Worm (Caenorhabditis elegans) whole organism, young adult: ENCODE data around the gene gldi-5.
A peak's percentile ranks its signal among the peaks of the same experiment; 100 is the strongest.

Experiments
- B0035.1 ChIP-seq: sonication (generic microtip); optimal IDR thresholded peaks from 2 replicates; lab custom pipeline; 2016; ENCODE audit warnings: missing genetic modification characterization, mild to moderate bottlenecking, missing compliant biosample characterization, missing genotype, missing genetic modification reagents
- F22D6.2 ChIP-seq: sonication (generic microtip); optimal IDR thresholded peaks from 2 replicates; lab custom pipeline; 2016; ENCODE audit warnings: mild to moderate bottlenecking, missing genetic modification characterization, missing compliant biosample characterization
- F39B2.1 ChIP-seq: fragments of 200-800 bp; sonication (Bioruptor generic); IDR thresholded peaks from 2 replicates; pipeline ENCODE4 v1.3.6; 2022; ENCODE audit warnings: missing genetic modification reagents, missing genetic modification characterization, missing compliant biosample characterization
- F49E8.2 ChIP-seq: sonication (generic microtip); optimal IDR thresholded peaks from 3 replicates; lab custom pipeline; 2017; ENCODE audit warnings: missing genetic modification characterization, mild to moderate bottlenecking, missing compliant biosample characterization, antibody characterized with exemption, moderate library complexity; ENCODE audit not compliant: insufficient read depth
- F57A8.1 ChIP-seq: fragments of 200-800 bp; sonication (Bioruptor generic); optimal IDR thresholded peaks from 2 replicates; lab custom pipeline; 2018; ENCODE audit warnings: mild to moderate bottlenecking, missing genetic modification characterization, moderate library complexity, missing compliant biosample characterization
- K11D2.4 ChIP-seq: fragments of 200-800 bp; sonication (Bioruptor generic); IDR thresholded peaks from 2 replicates; pipeline ENCODE4 v1.3.6; 2022; ENCODE audit warnings: missing genetic modification reagents, missing genetic modification characterization, missing compliant biosample characterization
- Y53F4B.3 ChIP-seq: fragments of 200-800 bp; sonication (Bioruptor generic); IDR thresholded peaks from 2 replicates; pipeline ENCODE4 v1.3.6; 2022; ENCODE audit warnings: missing genetic modification reagents, missing genetic modification characterization, missing compliant biosample characterization
- Y79H2A.3 ChIP-seq: fragments of 200-800 bp; sonication (Bioruptor generic); conservative IDR thresholded peaks from 2 replicates; pipeline ENCODE4 v1.3.6; 2022; ENCODE audit warnings: missing genetic modification reagents, missing genetic modification characterization, missing compliant biosample characterization
- aptf-2 ChIP-seq: fragments of 200-800 bp; sonication (Bioruptor generic); conservative IDR thresholded peaks from 2 replicates; pipeline ENCODE4 v1.3.6; 2022; ENCODE audit warnings: missing genetic modification reagents, missing genetic modification characterization, missing compliant biosample characterization
- atf-7 ChIP-seq: sonication (generic microtip); optimal IDR thresholded peaks from 2 replicates; lab custom pipeline; 2017; ENCODE audit warnings: mild to moderate bottlenecking, missing genetic modification characterization, missing compliant biosample characterization
- attf-3 ChIP-seq: fragments of 200-800 bp; sonication (Bioruptor generic); conservative IDR thresholded peaks from 2 replicates; pipeline ENCODE4 v1.3.6; 2022; ENCODE audit warnings: missing genetic modification reagents, missing genetic modification characterization, missing compliant biosample characterization
- attf-5 ChIP-seq: fragments of 200-800 bp; sonication (Bioruptor generic); optimal IDR thresholded peaks from 2 replicates; lab custom pipeline; 2018; ENCODE audit warnings: mild to moderate bottlenecking, missing genetic modification characterization, missing compliant biosample characterization
- attf-6 ChIP-seq: fragments of 200-800 bp; sonication (Bioruptor generic); IDR thresholded peaks from 2 replicates; pipeline ENCODE4 v1.3.6; 2022; ENCODE audit warnings: missing genetic modification reagents, missing genetic modification characterization, missing compliant biosample characterization
- ceh-100 ChIP-seq: fragments of 200-800 bp; sonication (Bioruptor generic); IDR thresholded peaks from 2 replicates; pipeline ENCODE4 v1.3.6; 2022; ENCODE audit warnings: missing genetic modification reagents, missing genetic modification characterization, missing compliant biosample characterization
- ceh-27 ChIP-seq: fragments of 200-800 bp; sonication (Bioruptor generic); optimal IDR thresholded peaks from 2 replicates; lab custom pipeline; 2018; ENCODE audit warnings: mild to moderate bottlenecking, missing genetic modification characterization, moderate library complexity, missing compliant biosample characterization
- ceh-40 ChIP-seq: fragments of 200-800 bp; sonication (Bioruptor generic); IDR thresholded peaks from 2 replicates; pipeline ENCODE4 v1.3.6; 2022; ENCODE audit warnings: missing genetic modification characterization, missing compliant biosample characterization
- ceh-58 ChIP-seq: fragments of 200-800 bp; sonication (Bioruptor generic); IDR thresholded peaks from 2 replicates; pipeline ENCODE4 v1.3.6; 2022; ENCODE audit warnings: missing genetic modification characterization, missing compliant biosample characterization
- ceh-91 ChIP-seq: fragments of 200-800 bp; sonication (Bioruptor generic); IDR thresholded peaks from 2 replicates; pipeline ENCODE4 v1.3.6; 2022; ENCODE audit warnings: missing genetic modification reagents, missing genetic modification characterization, missing compliant biosample characterization
- die-1 ChIP-seq: sonication (generic microtip); optimal IDR thresholded peaks from 2 replicates; lab custom pipeline; 2016; ENCODE audit warnings: missing genotype, mild to moderate bottlenecking, missing genetic modification characterization, missing compliant biosample characterization
- egl-44 ChIP-seq: fragments of 200-800 bp; sonication (Bioruptor generic); IDR thresholded peaks from 2 replicates; pipeline ENCODE4 v1.3.6; 2022; ENCODE audit warnings: missing genetic modification reagents, missing genetic modification characterization, missing compliant biosample characterization
- ets-4 ChIP-seq: fragments of 200-800 bp; sonication (Bioruptor generic); optimal IDR thresholded peaks from 2 replicates; lab custom pipeline; 2018; ENCODE audit warnings: mild to moderate bottlenecking, missing genetic modification characterization, missing compliant biosample characterization
- gei-17 ChIP-seq: fragments of 200-800 bp; sonication (Bioruptor generic); optimal IDR thresholded peaks from 2 replicates; lab custom pipeline; 2018; ENCODE audit warnings: mild to moderate bottlenecking, missing genetic modification characterization, missing compliant biosample characterization
- him-1 ChIP-seq: sonication (generic microtip); optimal IDR thresholded peaks from 2 replicates; lab custom pipeline; 2016; ENCODE audit warnings: missing genotype, missing genetic modification reagents, missing genetic modification characterization, missing compliant biosample characterization
- hlh-12 ChIP-seq: sonication (generic microtip); optimal IDR thresholded peaks from 2 replicates; lab custom pipeline; 2016; ENCODE audit warnings: missing genetic modification characterization, missing compliant biosample characterization
- hlh-26 ChIP-seq: fragments of 200-800 bp; sonication (Bioruptor generic); conservative IDR thresholded peaks from 2 replicates; pipeline ENCODE4 v1.3.6; 2022; ENCODE audit warnings: missing genetic modification reagents, missing genetic modification characterization, missing compliant biosample characterization
- hmg-1.2 ChIP-seq: fragments of 200-800 bp; sonication (Bioruptor generic); IDR thresholded peaks from 2 replicates; pipeline ENCODE4 v1.3.6; 2022; ENCODE audit warnings: missing genetic modification reagents, missing genetic modification characterization, missing compliant biosample characterization
- lag-1 ChIP-seq: fragments of 200-800 bp; sonication (Bioruptor generic); IDR thresholded peaks from 2 replicates; pipeline ENCODE4 v1.3.6; 2022; ENCODE audit warnings: missing genetic modification reagents, missing genetic modification characterization, missing compliant biosample characterization
- let-607 ChIP-seq, 2 experiments: fragments of 200-800 bp in 1 of 2; sonication (Bioruptor generic) in 1 of 2; sonication (generic microtip) in 1 of 2; optimal IDR thresholded peaks; 2 replicates each; lab custom pipeline; 2016 to 2018; ENCODE audit warnings: mild to moderate bottlenecking in 2 of 2, missing compliant biosample characterization in 2 of 2, missing genetic modification characterization in 2 of 2, moderate library complexity in 2 of 2, missing genotype in 1 of 2
- lin-35 ChIP-seq, 3 experiments: fragments of 150-350 bp in 2 of 3; sonication (generic microtip) in 1 of 3; optimal IDR thresholded peaks; 2 replicates each; lab custom pipeline; 2014 to 2018; ENCODE audit warnings: missing biosample characterization in 3 of 3, missing genetic modification characterization in 3 of 3, missing genetic modification reagents in 3 of 3
- lin-40 ChIP-seq: sonication (generic microtip); optimal IDR thresholded peaks from 2 replicates; lab custom pipeline; 2016; ENCODE audit warnings: missing genetic modification characterization, mild to moderate bottlenecking, missing compliant biosample characterization, missing genotype, missing genetic modification reagents
- lsl-1 ChIP-seq: fragments of 200-800 bp; sonication (Bioruptor generic); optimal IDR thresholded peaks from 2 replicates; lab custom pipeline; 2018; ENCODE audit warnings: mild to moderate bottlenecking, missing genetic modification characterization, moderate library complexity, missing compliant biosample characterization
- lsy-27 ChIP-seq: sonication (generic microtip); optimal IDR thresholded peaks from 2 replicates; lab custom pipeline; 2017; ENCODE audit warnings: missing genetic modification characterization, mild to moderate bottlenecking, missing compliant biosample characterization, antibody characterized with exemption, missing genotype, borderline replicate concordance; ENCODE audit not compliant: insufficient read depth
- mel-28 ChIP-seq: sonication (generic microtip); optimal IDR thresholded peaks from 2 replicates; lab custom pipeline; 2016; ENCODE audit warnings: borderline replicate concordance, mild to moderate bottlenecking, missing genetic modification characterization, missing compliant biosample characterization
- mxl-1 ChIP-seq: sonication (generic microtip); optimal IDR thresholded peaks from 2 replicates; lab custom pipeline; 2016; ENCODE audit warnings: missing genetic modification characterization, missing compliant biosample characterization
- nfyb-1 ChIP-seq: fragments of 200-800 bp; sonication (Bioruptor generic); IDR thresholded peaks from 2 replicates; pipeline ENCODE4 v1.3.6; 2022; ENCODE audit warnings: missing genetic modification reagents, missing genetic modification characterization, missing compliant biosample characterization
- pbrm-1 ChIP-seq: fragments of 200-800 bp; sonication (Bioruptor generic); IDR thresholded peaks from 2 replicates; pipeline ENCODE4 v1.3.6; 2022; ENCODE audit warnings: missing genetic modification reagents, missing genetic modification characterization, missing compliant biosample characterization
- rcor-1 ChIP-seq: fragments of 200-800 bp; sonication (Bioruptor generic); IDR thresholded peaks from 2 replicates; pipeline ENCODE4 v1.3.6; 2022; ENCODE audit warnings: missing genetic modification reagents, missing genetic modification characterization, missing compliant biosample characterization
- rec-8 ChIP-seq, 2 experiments: sonication (generic microtip); optimal IDR thresholded peaks; 2 replicates each; lab custom pipeline; 2016; ENCODE audit warnings: mild to moderate bottlenecking in 2 of 2, missing genetic modification characterization in 2 of 2, missing genetic modification reagents in 2 of 2, missing genotype in 2 of 2, missing biosample characterization in 1 of 2, missing compliant biosample characterization in 1 of 2, moderate library complexity in 1 of 2
- sdz-38 ChIP-seq: sonication (generic microtip); optimal IDR thresholded peaks from 2 replicates; lab custom pipeline; 2016; ENCODE audit warnings: missing genotype, missing genetic modification characterization, missing compliant biosample characterization
- tbx-9 ChIP-seq: sonication (generic microtip); optimal IDR thresholded peaks from 2 replicates; lab custom pipeline; 2016; ENCODE audit warnings: borderline replicate concordance, missing genetic modification characterization, inconsistent platforms, missing compliant biosample characterization
- xnd-1 ChIP-seq: sonication (generic microtip); optimal IDR thresholded peaks from 2 replicates; lab custom pipeline; 2016; ENCODE audit warnings: missing genotype, missing genetic modification reagents, missing genetic modification characterization, missing compliant biosample characterization
- ztf-18 ChIP-seq: sonication (generic microtip); optimal IDR thresholded peaks from 2 replicates; lab custom pipeline; 2016; ENCODE audit warnings: missing genotype, mild to moderate bottlenecking, missing genetic modification characterization, missing compliant biosample characterization
- ztf-6 ChIP-seq: fragments of 200-800 bp; sonication (Bioruptor generic); IDR thresholded peaks from 2 replicates; pipeline ENCODE4 v1.3.6; 2022; ENCODE audit warnings: missing genetic modification reagents, missing genetic modification characterization, missing compliant biosample characterization

The gldi-5 gene

DNA sequence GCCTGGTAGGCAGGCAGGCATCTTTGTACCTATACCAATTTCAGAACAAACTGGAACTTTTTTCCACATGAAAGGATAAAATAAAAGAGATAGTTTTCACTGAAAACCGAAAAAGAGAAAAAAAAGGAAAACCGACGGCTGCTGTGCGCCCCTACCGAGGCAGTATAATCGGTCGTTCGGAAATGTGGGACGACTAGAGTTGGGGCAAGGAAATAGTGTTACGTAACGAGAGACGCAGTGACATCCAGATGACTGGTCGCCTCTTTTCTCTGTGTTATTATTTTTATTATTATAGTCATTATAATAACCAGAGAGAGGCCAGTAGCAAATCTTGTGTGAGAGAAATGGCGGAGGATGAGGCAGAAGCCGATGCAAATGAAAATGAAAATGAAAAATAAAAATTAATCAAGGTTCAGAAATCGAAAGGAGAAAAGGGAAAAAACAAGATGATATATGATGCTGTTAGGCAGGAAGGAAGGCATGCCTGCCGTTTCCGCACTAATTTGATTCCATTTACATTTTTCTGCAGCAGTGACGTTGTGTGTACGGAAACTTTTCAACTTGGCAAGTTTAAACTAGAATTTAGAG lies 44.9 kb downstream of the gldi-5 start:
- TF ChIP-seq ceh-100 (GFP tag; lab: Robert Waterston, UW) (no peak), ets-4 (GFP tag; lab: Kevin White, UChicago) (no peak), lin-40 (tag; lab: Kevin White, UChicago) (peak; percentile 2), ceh-58 (GFP tag; lab: Robert Waterston, UW) (no peak), hmg-1.2 (GFP tag; lab: Robert Waterston, UW) (peak; percentile 81)

DNA sequence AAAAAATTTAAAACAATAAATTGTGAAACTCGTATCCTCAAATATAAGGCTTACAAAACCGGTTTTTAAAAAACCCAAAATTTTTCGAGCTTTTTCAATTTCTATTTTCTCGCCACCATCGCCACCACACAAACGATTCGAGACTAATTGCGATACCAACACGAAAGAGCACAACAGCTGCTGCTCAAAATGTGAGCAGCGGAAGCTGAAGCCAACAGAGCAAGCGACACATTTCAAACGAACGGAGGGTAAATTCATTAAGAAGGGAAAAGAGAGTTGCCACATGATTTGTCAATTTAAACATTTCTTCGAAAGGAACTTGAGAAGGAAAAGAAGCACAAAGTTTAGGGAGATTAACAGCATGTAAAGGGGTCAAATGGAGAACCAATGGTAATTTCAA lies 47.2 kb downstream of the gldi-5 start:
- TF ChIP-seq lsl-1 (GFP tag; lab: Kevin White, UChicago) (no peak), mxl-1 (tag; lab: Kevin White, UChicago) (no peak), F57A8.1 (GFP tag; lab: Kevin White, UChicago) (no peak), aptf-2 (GFP tag; lab: Robert Waterston, UW) (no peak), ceh-100 (GFP tag; lab: Robert Waterston, UW) (no peak), tbx-9 (tag; lab: Kevin White, UChicago) (no peak), die-1 (tag; lab: Kevin White, UChicago) (no peak), F49E8.2 (no peak)

DNA sequence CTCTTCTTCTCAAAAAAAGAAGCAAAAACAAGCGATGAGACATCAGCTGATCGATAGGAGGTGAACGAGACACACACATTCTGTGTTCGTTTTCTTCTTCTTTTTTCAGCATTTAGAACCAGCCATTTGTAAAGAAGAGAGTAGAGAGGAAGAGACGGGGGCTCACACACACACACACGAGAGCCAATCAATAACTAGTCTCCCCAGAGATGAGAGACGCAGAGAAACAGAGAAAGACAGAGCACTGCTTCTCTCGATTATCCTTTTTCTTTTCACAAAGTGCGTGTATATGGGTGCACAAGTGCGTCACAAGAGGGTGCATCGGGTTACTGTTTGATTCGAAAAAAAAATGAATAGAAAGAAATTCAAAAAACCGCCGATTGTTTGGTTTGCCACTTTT lies 48.9 kb downstream of the gldi-5 start:
- TF ChIP-seq atf-7 (tag; lab: Kevin White, UChicago) (no peak), Y53F4B.3 (GFP tag; lab: Robert Waterston, UW) (no peak), ets-4 (GFP tag; lab: Kevin White, UChicago) (no peak), ceh-91 (GFP tag; lab: Robert Waterston, UW) (no peak), hlh-12 (tag; lab: Kevin White, UChicago) (no peak), K11D2.4 (GFP tag; lab: Robert Waterston, UW) (0 out of 2 replicates have a peak, but pooled peaks have one; percentile 23), attf-6 (GFP tag; lab: Robert Waterston, UW) (no peak), rec-8 (tag; optimal IDR thresholded peaks at IDR 0.05; lab: Kevin White, UChicago) (no peak), attf-5 (GFP tag; lab: Kevin White, UChicago) (peak; percentile 25), F39B2.1 (no peak), rcor-1 (no peak), hlh-26 (GFP tag; lab: Robert Waterston, UW) (no peak), hmg-1.2 (GFP tag; lab: Robert Waterston, UW) (peak; percentile 79), ztf-18 (tag; lab: Kevin White, UChicago) (no peak), pbrm-1 (GFP tag; lab: Robert Waterston, UW) (no peak), attf-3 (no peak), egl-44 (GFP tag; lab: Robert Waterston, UW) (no peak), lin-40 (tag; lab: Kevin White, UChicago) (peak; percentile 70), nfyb-1 (GFP tag; lab: Robert Waterston, UW) (peak; percentile 66; the same call in 1 of the 2 replicates), xnd-1 (tag; lab: Kevin White, UChicago) (no peak), mel-28 (tag; lab: Kevin White, UChicago) (no peak), Y79H2A.3 (GFP tag; lab: Robert Waterston, UW) (no peak), tbx-9 (tag; lab: Kevin White, UChicago) (no peak), F57A8.1 (GFP tag; lab: Kevin White, UChicago) (no peak), ceh-40 (GFP tag; lab: Robert Waterston, UW) (no peak), gei-17 (GFP tag; lab: Kevin White, UChicago) (no peak), ztf-6 (GFP tag; lab: Robert Waterston, UW) (no peak), F22D6.2 (tag; lab: Kevin White, UChicago) (no peak), mxl-1 (tag; lab: Kevin White, UChicago) (no peak), B0035.1 (no peak), sdz-38 (no peak), lsy-27 (tag; lab: Kevin White, UChicago) (no peak), lag-1 (GFP tag; lab: Robert Waterston, UW) (no peak), ceh-27 (peak; percentile 66), let-607 (tag; optimal IDR thresholded peaks at IDR 0.05; lab: Kevin White, UChicago) (no peak), him-1 (tag; lab: Kevin White, UChicago) (no peak), lin-35 (GFP tag; optimal IDR thresholded peaks at IDR 0.05; lab: Kevin White, UChicago) (peak in 1 of 3 experiments; percentile 59)
